Worm (Caenorhabditis elegans): ENCODE measurements around the gene Y51B9A.14.
A peak's percentile ranks its signal among the peaks of the same experiment; 100 is the strongest.

Y51B9A.14 gene

DNA sequence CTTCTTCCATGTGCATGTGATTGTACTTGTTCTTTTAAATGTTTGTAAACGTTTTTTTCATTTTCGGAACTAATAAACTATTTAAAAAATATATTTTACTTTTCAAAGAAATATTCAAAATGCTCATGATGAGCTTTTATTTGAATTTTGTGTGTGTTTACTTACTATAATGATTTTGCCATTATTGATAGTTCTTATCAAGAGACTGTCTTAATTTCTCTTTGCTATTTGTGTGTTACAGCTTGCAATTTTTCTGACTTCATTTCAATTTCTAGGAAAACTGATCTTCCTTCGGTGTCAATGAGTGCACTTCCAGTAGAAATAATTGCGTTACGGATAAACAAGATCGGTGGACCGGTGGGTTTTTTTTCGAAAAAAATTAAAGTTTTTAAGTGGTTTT is 23.5 kb downstream of the Y51B9A.14 start, which contains the start of gene C06C3.12:
Gene C06C3.12, plus strand, starts transcription at position 301 of the 400 bp plus-strand sequence.
- no peak for TF ChIP-seq tbx-37 (GFP tag; conservative IDR thresholded peaks at IDR 0.05)
- TF ChIP-seq sea-1 (GFP tag; conservative IDR thresholded peaks at IDR 0.05), result no peak
- TF ChIP-seq pes-1 (GFP tag; IDR thresholded peaks at IDR 0.05), result no peak
- TF ChIP-seq hmg-4 (GFP tag; optimal IDR thresholded peaks at IDR 0.05), result no peak
- TF ChIP-seq B0310.2 (tag; optimal IDR thresholded peaks at IDR 0.05), result no peak
- TF ChIP-seq tbx-11 (GFP tag; IDR thresholded peaks at IDR 0.05), result no peak
- TF ChIP-seq hnd-1 (tag; optimal IDR thresholded peaks at IDR 0.05), result no peak
- TF ChIP-seq aly-1 (tag; optimal IDR thresholded peaks at IDR 0.05), result no peak
- no peak for TF ChIP-seq scrt-1 (GFP tag; IDR thresholded peaks at IDR 0.05)
- no peak for TF ChIP-seq tra-4 (tag; optimal IDR thresholded peaks at IDR 0.05)
- TF ChIP-seq ets-7 (tag; optimal IDR thresholded peaks at IDR 0.05), result no peak
- no peak for TF ChIP-seq hmbx-1 (tag; optimal IDR thresholded peaks at IDR 0.05)
- no peak for TF ChIP-seq flt-1 (GFP tag; IDR thresholded peaks at IDR 0.05)
- TF ChIP-seq ceh-36 (tag; optimal IDR thresholded peaks at IDR 0.05), result no peak

DNA sequence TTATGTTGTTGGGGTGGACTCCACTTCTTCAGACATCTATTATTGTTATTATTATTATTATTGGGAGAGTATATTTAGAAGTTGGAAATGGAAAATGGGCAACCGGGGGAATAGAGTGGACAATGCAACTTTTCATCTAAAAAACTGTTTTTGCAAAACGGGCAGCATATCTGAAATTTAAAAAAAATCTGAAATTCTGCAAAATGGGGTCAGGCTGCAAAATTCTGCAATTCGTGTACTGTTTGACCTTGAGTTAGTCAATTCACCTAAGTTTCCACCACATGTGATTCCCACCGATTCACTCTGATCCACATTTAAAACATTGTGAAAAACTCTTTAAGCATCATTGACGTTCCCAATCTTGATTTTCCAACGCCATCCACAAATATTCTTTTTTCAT is 25.3 kb downstream of the Y51B9A.14 start, which contains the start of gene C06C3.4:
Gene C06C3.4, plus strand, starts transcription at position 301 of the 400 bp plus-strand sequence.
- TF ChIP-seq aly-1 (tag; optimal IDR thresholded peaks at IDR 0.05), result no peak
- no peak for TF ChIP-seq ceh-36 (tag; optimal IDR thresholded peaks at IDR 0.05)
- TF ChIP-seq ets-7 (tag; optimal IDR thresholded peaks at IDR 0.05), result no peak
- TF ChIP-seq hmg-4 (GFP tag; optimal IDR thresholded peaks at IDR 0.05), result no peak
- TF ChIP-seq hmbx-1 (tag; optimal IDR thresholded peaks at IDR 0.05), result no peak
- TF ChIP-seq tbx-37 (GFP tag; conservative IDR thresholded peaks at IDR 0.05), result no peak
- TF ChIP-seq scrt-1 (GFP tag; IDR thresholded peaks at IDR 0.05), result no peak
- no peak for TF ChIP-seq pes-1 (GFP tag; IDR thresholded peaks at IDR 0.05)
- TF ChIP-seq tra-4 (tag; optimal IDR thresholded peaks at IDR 0.05), result no peak
- no peak for TF ChIP-seq ama-1 (optimal IDR thresholded peaks at IDR 0.05)
- TF ChIP-seq B0310.2 (tag; optimal IDR thresholded peaks at IDR 0.05), result no peak
- TF ChIP-seq tbx-11 (GFP tag; IDR thresholded peaks at IDR 0.05), result no peak
- no peak for TF ChIP-seq flt-1 (GFP tag; IDR thresholded peaks at IDR 0.05)
- no peak for TF ChIP-seq F13C5.2 (tag; optimal IDR thresholded peaks at IDR 0.05)
- no peak for TF ChIP-seq ceh-13 (GFP tag; optimal IDR thresholded peaks at IDR 0.05)
- no peak for TF ChIP-seq hnd-1 (tag; optimal IDR thresholded peaks at IDR 0.05)
- no peak for TF ChIP-seq sea-1 (GFP tag; conservative IDR thresholded peaks at IDR 0.05)

DNA sequence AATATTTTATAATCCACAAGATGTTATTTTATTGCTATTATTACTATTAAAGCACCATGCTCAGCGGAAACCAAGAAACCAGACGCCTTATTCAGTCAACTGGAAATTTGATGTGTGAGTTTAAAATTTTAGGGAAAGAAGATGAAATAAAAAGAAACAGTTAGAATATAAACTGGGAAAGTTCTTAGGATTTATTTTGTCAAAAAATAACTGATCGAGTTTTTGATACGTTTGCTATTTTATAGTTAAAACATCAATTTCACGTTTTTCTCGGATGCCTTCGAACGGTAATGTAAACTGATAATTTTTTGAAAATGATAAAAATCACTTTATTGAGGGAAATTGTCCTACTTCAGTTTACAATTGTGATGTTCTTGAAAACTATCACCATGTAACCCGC is 25.9 kb downstream of the Y51B9A.14 start, which contains the start of gene C06C3.3:
Gene C06C3.3, minus strand, starts transcription at position 101 of the 400 bp plus-strand sequence.
- TF ChIP-seq B0310.2 (tag; optimal IDR thresholded peaks at IDR 0.05) (no peak), flt-1 (GFP tag; IDR thresholded peaks at IDR 0.05) (no peak), scrt-1 (GFP tag; IDR thresholded peaks at IDR 0.05) (no peak), sea-1 (GFP tag; conservative IDR thresholded peaks at IDR 0.05) (no peak), tbx-11 (GFP tag; IDR thresholded peaks at IDR 0.05) (no peak), ets-7 (tag; optimal IDR thresholded peaks at IDR 0.05) (no peak), tra-4 (tag; optimal IDR thresholded peaks at IDR 0.05) (no peak), hmg-4 (GFP tag; optimal IDR thresholded peaks at IDR 0.05) (no peak), ceh-36 (tag; optimal IDR thresholded peaks at IDR 0.05) (no peak), aly-1 (tag; optimal IDR thresholded peaks at IDR 0.05) (no peak), tbx-37 (GFP tag; conservative IDR thresholded peaks at IDR 0.05) (no peak), hmbx-1 (tag; optimal IDR thresholded peaks at IDR 0.05) (no peak), ceh-13 (GFP tag; optimal IDR thresholded peaks at IDR 0.05) (no peak), pes-1 (GFP tag; IDR thresholded peaks at IDR 0.05) (no peak), ama-1 (optimal IDR thresholded peaks at IDR 0.05) (no peak), F13C5.2 (tag; optimal IDR thresholded peaks at IDR 0.05) (no peak), hnd-1 (tag; optimal IDR thresholded peaks at IDR 0.05) (no peak)

DNA sequence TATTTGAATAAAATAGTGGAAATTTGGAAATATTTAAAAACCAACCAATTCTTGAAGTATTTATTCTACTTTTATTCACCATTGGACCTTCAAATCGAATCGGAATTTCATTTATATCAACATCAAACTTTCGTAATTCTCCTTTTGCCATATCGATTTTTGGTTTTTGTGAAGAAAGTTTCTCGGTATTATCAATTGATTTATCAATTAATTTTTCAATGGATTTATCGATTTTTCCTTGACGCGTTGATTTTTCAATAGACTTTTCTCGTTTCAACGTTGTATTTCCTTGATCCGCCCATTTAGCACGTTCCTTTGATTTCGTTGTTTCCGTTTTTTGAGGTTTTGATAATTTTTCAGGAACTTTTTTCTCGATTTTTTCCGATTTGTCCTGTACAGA is 28.9 kb downstream of the Y51B9A.14 start:
- TF ChIP-seq aly-1 (tag; optimal IDR thresholded peaks at IDR 0.05) (no peak), flt-1 (GFP tag; IDR thresholded peaks at IDR 0.05) (no peak), ama-1 (optimal IDR thresholded peaks at IDR 0.05) (no peak), tra-4 (tag; optimal IDR thresholded peaks at IDR 0.05) (no peak), F13C5.2 (tag; optimal IDR thresholded peaks at IDR 0.05) (no peak), tbx-11 (GFP tag; IDR thresholded peaks at IDR 0.05) (no peak), sea-1 (GFP tag; conservative IDR thresholded peaks at IDR 0.05) (no peak), hmg-4 (GFP tag; optimal IDR thresholded peaks at IDR 0.05) (no peak), ets-7 (tag; optimal IDR thresholded peaks at IDR 0.05) (no peak), ceh-13 (GFP tag; optimal IDR thresholded peaks at IDR 0.05) (no peak), pes-1 (GFP tag; IDR thresholded peaks at IDR 0.05) (no peak)

DNA sequence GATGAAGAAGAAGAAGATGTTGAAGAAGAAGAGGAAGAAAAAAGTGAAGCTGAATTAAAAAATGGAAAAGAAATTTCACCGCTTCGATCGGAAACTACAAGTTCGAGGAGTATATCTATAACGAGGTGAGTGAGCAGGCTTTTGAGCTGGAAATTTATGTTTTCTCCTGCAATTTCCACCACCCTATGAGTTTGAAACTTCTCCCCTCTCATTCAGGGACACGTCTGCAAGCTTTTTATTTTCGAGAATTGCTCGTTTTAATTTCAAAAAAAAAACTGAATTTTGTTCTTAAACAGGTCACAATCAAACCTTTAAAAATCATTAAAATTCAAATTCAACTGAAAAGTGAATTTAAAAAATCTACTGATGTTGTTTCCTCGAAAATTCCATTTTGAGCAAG is 36.0 kb downstream of the Y51B9A.14 start:
- TF ChIP-seq B0310.2 (tag; optimal IDR thresholded peaks at IDR 0.05), result no peak
- no peak for TF ChIP-seq flt-1 (GFP tag; IDR thresholded peaks at IDR 0.05)
- no peak for TF ChIP-seq aly-1 (tag; optimal IDR thresholded peaks at IDR 0.05)

DNA sequence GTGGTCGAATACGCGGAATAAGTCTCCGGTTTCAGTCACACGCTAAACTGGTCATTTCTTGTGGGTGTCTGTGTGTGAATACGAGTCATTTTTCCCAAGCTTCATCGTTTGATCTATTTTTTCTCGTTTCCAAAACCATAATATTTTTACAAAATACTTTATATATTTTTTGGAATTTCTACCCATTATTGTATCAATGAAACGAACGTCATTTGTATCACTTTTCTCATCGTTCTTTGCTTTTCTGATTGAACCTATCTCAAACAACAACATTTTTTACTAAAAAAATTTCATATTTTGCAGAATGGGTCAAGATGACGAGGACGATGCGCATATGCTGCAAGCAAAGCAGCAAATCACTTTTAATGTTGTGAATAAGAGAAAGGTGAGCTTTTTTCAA is 40.0 kb downstream of the Y51B9A.14 start, which contains the start of gene mel-11:
Gene mel-11, plus strand, starts transcription at position 301 of the 400 bp plus-strand sequence.
- TF ChIP-seq tbx-37 (GFP tag; conservative IDR thresholded peaks at IDR 0.05) (no peak), F13C5.2 (tag; optimal IDR thresholded peaks at IDR 0.05) (no peak), flt-1 (GFP tag; IDR thresholded peaks at IDR 0.05) (no peak), hmg-4 (GFP tag; optimal IDR thresholded peaks at IDR 0.05) (no peak), scrt-1 (GFP tag; IDR thresholded peaks at IDR 0.05) (no peak), tra-4 (tag; optimal IDR thresholded peaks at IDR 0.05) (no peak), hnd-1 (tag; optimal IDR thresholded peaks at IDR 0.05) (no peak), ceh-36 (tag; optimal IDR thresholded peaks at IDR 0.05) (no peak), sea-1 (GFP tag; conservative IDR thresholded peaks at IDR 0.05) (no peak), hmbx-1 (tag; optimal IDR thresholded peaks at IDR 0.05) (no peak), ceh-13 (GFP tag; optimal IDR thresholded peaks at IDR 0.05) (no peak), B0310.2 (tag; optimal IDR thresholded peaks at IDR 0.05) (no peak), tbx-11 (GFP tag; IDR thresholded peaks at IDR 0.05) (no peak)

DNA sequence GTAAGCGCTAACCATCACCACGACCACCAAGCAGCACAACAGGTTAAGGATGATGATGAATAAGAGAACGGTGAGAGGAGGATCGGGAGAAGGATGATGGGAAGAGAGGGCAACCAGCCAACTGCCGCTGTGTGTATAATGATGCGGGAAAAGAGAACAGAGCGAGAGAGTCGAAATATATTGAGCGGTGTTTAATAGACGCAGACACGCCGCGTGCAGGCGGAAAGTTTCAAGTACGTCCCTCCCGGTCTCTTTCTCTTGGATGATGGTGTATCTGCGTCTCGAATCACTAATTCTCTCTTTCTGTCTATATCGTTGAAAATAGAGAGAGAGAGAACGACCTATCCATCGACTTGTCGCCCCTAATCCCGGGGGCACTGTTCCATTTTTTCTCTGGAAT is 41.5 kb downstream of the Y51B9A.14 start:
- TF ChIP-seq hmg-4 (GFP tag; optimal IDR thresholded peaks at IDR 0.05), result peak; percentile 49
- TF ChIP-seq ceh-36 (tag; optimal IDR thresholded peaks at IDR 0.05), result no peak
- no peak for TF ChIP-seq ceh-13 (GFP tag; optimal IDR thresholded peaks at IDR 0.05)
- no peak for TF ChIP-seq aly-1 (tag; optimal IDR thresholded peaks at IDR 0.05)
